Fruit fly (Drosophila melanogaster) whole organism, embryonic: ENCODE measurements around the gene lin-52.

Experiments
- Asciz ChIP-seq: fragments of 200-800 bp; sonication (Bioruptor generic); optimal IDR thresholded peaks from 2 replicates; lab custom pipeline; 2017; ENCODE audit warnings: missing biosample characterization, mild to moderate bottlenecking, missing genetic modification characterization, missing genetic modification reagents
- Atf6 ChIP-seq: fragments of 200-800 bp; sonication (Bioruptor generic); IDR thresholded peaks from 2 replicates; pipeline ENCODE4 v1.3.6; 2022; ENCODE audit warnings: missing biosample characterization, missing genetic modification characterization
- Awh ChIP-seq: fragments of 200-800 bp; sonication (Bioruptor generic); IDR thresholded peaks from 2 replicates; pipeline ENCODE4, ENCODE4 v1.3.6; 2022; ENCODE audit warnings: missing biosample characterization, missing genetic modification characterization
- BtbVII ChIP-seq: fragments of 200-800 bp; sonication (Bioruptor generic); optimal IDR thresholded peaks from 3 replicates; lab custom pipeline; 2017; ENCODE audit warnings: missing biosample characterization, mild to moderate bottlenecking, missing genetic modification characterization
- CG10147 ChIP-seq: fragments of 200-800 bp; sonication (Bioruptor generic); optimal IDR thresholded peaks from 2 replicates; lab custom pipeline; 2019; ENCODE audit warnings: missing biosample characterization, mild to moderate bottlenecking, missing genetic modification characterization, moderate library complexity
- CG10209 ChIP-seq: fragments of 200-800 bp; sonication (Bioruptor generic); optimal IDR thresholded peaks from 3 replicates; lab custom pipeline; 2017; ENCODE audit warnings: missing biosample characterization, mild to moderate bottlenecking, missing genetic modification characterization, missing genetic modification reagents
- CG10366 ChIP-seq: fragments of 200-800 bp; sonication (Bioruptor generic); IDR thresholded peaks from 2 replicates; pipeline ENCODE4 v1.3.6; 2022; ENCODE audit warnings: missing biosample characterization, missing genetic modification characterization
- CG11560 ChIP-seq: fragments of 200-800 bp; sonication (Bioruptor generic); IDR thresholded peaks from 3 replicates; pipeline ENCODE4 v1.3.6; 2022; ENCODE audit warnings: missing biosample characterization, missing genetic modification characterization
- CG14667 ChIP-seq: fragments of 200-800 bp; sonication (Bioruptor generic); IDR thresholded peaks from 2 replicates; pipeline ENCODE4 v1.3.6; 2022; ENCODE audit warnings: missing biosample characterization, missing genetic modification characterization
- CG15479 ChIP-seq: fragments of 200-800 bp; sonication (Bioruptor generic); optimal IDR thresholded peaks from 3 replicates; lab custom pipeline; 2019; ENCODE audit warnings: missing biosample characterization, mild to moderate bottlenecking, missing genetic modification characterization, moderate library complexity
- CG16813 ChIP-seq: fragments of 200-800 bp; sonication (Bioruptor generic); IDR thresholded peaks from 3 replicates; pipeline ENCODE4 v1.3.6; 2022; ENCODE audit warnings: missing biosample characterization, missing genetic modification characterization; ENCODE audit not compliant: partially characterized antibody
- CG16863 ChIP-seq: fragments of 200-800 bp; sonication (Bioruptor generic); optimal IDR thresholded peaks from 3 replicates; lab custom pipeline; 2016; ENCODE audit warnings: missing biosample characterization, missing genetic modification characterization
- CG17829 ChIP-seq: fragments of 200-800 bp; optimal IDR thresholded peaks from 2 replicates; lab custom pipeline; 2019; ENCODE audit warnings: missing biosample characterization, mild to moderate bottlenecking, missing genetic modification characterization, moderate library complexity
- CG34376 ChIP-seq: fragments of 200-800 bp; sonication (Bioruptor generic); optimal IDR thresholded peaks from 2 replicates; lab custom pipeline; 2018; ENCODE audit warnings: missing biosample characterization, mild to moderate bottlenecking, missing genetic modification characterization
- CG34422 ChIP-seq: fragments of 200-800 bp; sonication (Bioruptor generic); IDR thresholded peaks from 3 replicates; pipeline ENCODE4 v1.3.6; 2022; ENCODE audit warnings: missing biosample characterization, missing genetic modification characterization
- CG3726 ChIP-seq: fragments of 200-800 bp; sonication (Bioruptor generic); IDR thresholded peaks from 3 replicates; pipeline ENCODE4, ENCODE4 v1.3.6; 2022; ENCODE audit warnings: missing biosample characterization, missing genetic modification characterization
- CG3847 ChIP-seq: fragments of 200-800 bp; sonication (Bioruptor generic); IDR thresholded peaks from 2 replicates; pipeline ENCODE4 v1.3.6; 2022; ENCODE audit warnings: missing biosample characterization, missing genetic modification characterization
- CG7357 ChIP-seq: fragments of 200-800 bp; sonication (Bioruptor generic); IDR thresholded peaks from 3 replicates; pipeline ENCODE4 v1.3.6; 2022; ENCODE audit warnings: missing biosample characterization, missing genetic modification characterization
- CG7372 ChIP-seq: fragments of 200-800 bp; sonication (Bioruptor generic); IDR thresholded peaks from 2 replicates; pipeline ENCODE4 v1.3.6; 2022; ENCODE audit warnings: missing biosample characterization, missing genetic modification characterization
- CG8089 ChIP-seq: fragments of 200-800 bp; sonication (Bioruptor generic); optimal IDR thresholded peaks from 3 replicates; lab custom pipeline; 2016; ENCODE audit warnings: missing biosample characterization, missing genetic modification characterization
- CG8359 ChIP-seq: fragments of 200-800 bp; sonication (Bioruptor generic); optimal IDR thresholded peaks from 2 replicates; lab custom pipeline; 2017; ENCODE audit warnings: missing biosample characterization, mild to moderate bottlenecking, missing genetic modification characterization, borderline replicate concordance
- CG8765 ChIP-seq: fragments of 200-800 bp; sonication (Bioruptor generic); IDR thresholded peaks from 2 replicates; pipeline ENCODE4 v1.3.6; 2022; ENCODE audit warnings: missing biosample characterization, missing genetic modification characterization
- CG9797 ChIP-seq: fragments of 200-800 bp; sonication (Bioruptor generic); optimal IDR thresholded peaks from 3 replicates; lab custom pipeline; 2018; ENCODE audit warnings: missing biosample characterization, mild to moderate bottlenecking, missing genetic modification characterization
- CHES-1-like ChIP-seq: fragments of 200-800 bp; sonication (Bioruptor generic); optimal IDR thresholded peaks from 2 replicates; lab custom pipeline; 2016; ENCODE audit warnings: missing biosample characterization, missing genetic modification characterization
- CoRest ChIP-seq: fragments of 200-800 bp; sonication (Bioruptor generic); optimal IDR thresholded peaks from 3 replicates; lab custom pipeline; 2018; ENCODE audit warnings: missing biosample characterization, mild to moderate bottlenecking, missing genetic modification characterization, moderate library complexity
- Dad ChIP-seq: fragments of 200-800 bp; sonication (Bioruptor generic); optimal IDR thresholded peaks from 3 replicates; lab custom pipeline; 2016; ENCODE audit warnings: missing biosample characterization, missing genetic modification characterization
- Dbx ChIP-seq: fragments of 200-800 bp; sonication (Bioruptor generic); IDR thresholded peaks from 3 replicates; pipeline ENCODE4 v1.3.6; 2022; ENCODE audit warnings: missing biosample characterization, missing genetic modification characterization
- Dip2 ChIP-seq: fragments of 200-800 bp; sonication (Bioruptor generic); IDR thresholded peaks from 2 replicates; pipeline ENCODE4 v1.3.6; 2022; ENCODE audit warnings: missing biosample characterization, missing genetic modification characterization
- Drgx ChIP-seq: fragments of 200-800 bp; sonication (Bioruptor generic); IDR thresholded peaks from 2 replicates; pipeline ENCODE4 v1.3.6; 2022; ENCODE audit warnings: missing biosample characterization, missing genetic modification characterization
- HLH3B ChIP-seq: fragments of 200-800 bp; sonication (Bioruptor generic); IDR thresholded peaks from 2 replicates; pipeline ENCODE4 v1.3.6; 2022; ENCODE audit warnings: missing biosample characterization, missing genetic modification characterization
- HLH4C ChIP-seq: fragments of 200-800 bp; sonication (Bioruptor generic); IDR thresholded peaks from 3 replicates; pipeline ENCODE4 v1.3.6; 2022; ENCODE audit warnings: missing biosample characterization, missing genetic modification characterization; ENCODE audit not compliant: partially characterized antibody
- Nf-YA ChIP-seq: fragments of 200-800 bp; sonication (Bioruptor generic); IDR thresholded peaks from 2 replicates; pipeline ENCODE4 v1.3.6; 2022; ENCODE audit warnings: missing biosample characterization, missing genetic modification characterization
- Side ChIP-seq: fragments of 200-800 bp; sonication (Bioruptor generic); optimal IDR thresholded peaks from 2 replicates; lab custom pipeline; 2016; ENCODE audit warnings: missing biosample characterization, missing genetic modification characterization
- Six4 ChIP-seq: fragments of 200-800 bp; sonication (Bioruptor generic); optimal IDR thresholded peaks from 2 replicates; lab custom pipeline; 2016; ENCODE audit warnings: missing biosample characterization, missing genetic modification characterization
- Stat92E ChIP-seq, 3 experiments: fragments of >200 bp in 2 of 3; fragments of 200-800 bp in 1 of 3; sonication (Bioruptor generic) in 1 of 3; optimal IDR thresholded peaks; 2 replicates each; lab custom pipeline; 2017 to 2019; ENCODE audit warnings: missing biosample characterization in 3 of 3, missing genetic modification characterization in 3 of 3, mild to moderate bottlenecking in 1 of 3, moderate library complexity in 1 of 3
- Tbp ChIP-seq: fragments of >200 bp; optimal IDR thresholded peaks from 2 replicates; lab custom pipeline; 2018; ENCODE audit warnings: missing biosample characterization, missing genetic modification characterization
- Usf ChIP-seq: fragments of 200-800 bp; sonication (Bioruptor generic); optimal IDR thresholded peaks from 2 replicates; lab custom pipeline; 2017; ENCODE audit warnings: missing genotype, missing biosample characterization, missing genetic modification characterization
- ato ChIP-seq: fragments of 200-800 bp; sonication (Bioruptor generic); IDR thresholded peaks from 2 replicates; pipeline ENCODE4 v1.3.6; 2022; ENCODE audit warnings: missing biosample characterization, missing genetic modification characterization; ENCODE audit not compliant: partially characterized antibody
- ewg ChIP-seq: fragments of 200-800 bp; sonication (Bioruptor generic); optimal IDR thresholded peaks from 3 replicates; lab custom pipeline; 2017; ENCODE audit warnings: mild to moderate bottlenecking, missing biosample characterization, missing genetic modification reagents, missing genetic modification characterization
- h ChIP-seq: fragments of >200 bp; optimal IDR thresholded peaks from 2 replicates; lab custom pipeline; 2017
- luna ChIP-seq: fragments of 200-800 bp; sonication (Bioruptor generic); optimal IDR thresholded peaks from 2 replicates; lab custom pipeline; 2016; ENCODE audit warnings: missing biosample characterization, missing genetic modification characterization
- oc ChIP-seq: fragments of 200-800 bp; sonication (Bioruptor generic); optimal IDR thresholded peaks from 2 replicates; lab custom pipeline; 2018; ENCODE audit warnings: missing biosample characterization, mild to moderate bottlenecking, missing genetic modification characterization, moderate library complexity
- org-1 ChIP-seq: fragments of 200-800 bp; sonication (Bioruptor generic); optimal IDR thresholded peaks from 2 replicates; lab custom pipeline; 2017; ENCODE audit warnings: missing biosample characterization, missing genetic modification characterization
- otp ChIP-seq: fragments of 200-800 bp; sonication (Bioruptor generic); IDR thresholded peaks from 3 replicates; pipeline ENCODE4, ENCODE4 v1.3.6; 2022; ENCODE audit warnings: missing biosample characterization, missing genetic modification characterization
- ranshi ChIP-seq: fragments of 200-800 bp; sonication (Bioruptor generic); IDR thresholded peaks from 2 replicates; pipeline ENCODE4 v1.3.6; 2022; ENCODE audit warnings: missing biosample characterization, missing genetic modification characterization
- run ChIP-seq: fragments of 200-800 bp; sonication (Bioruptor generic); optimal IDR thresholded peaks from 3 replicates; lab custom pipeline; 2018; ENCODE audit warnings: missing biosample characterization, mild to moderate bottlenecking, missing genetic modification characterization
- shn ChIP-seq: fragments of 200-800 bp; sonication (Bioruptor generic); optimal IDR thresholded peaks from 3 replicates; lab custom pipeline; 2016; ENCODE audit warnings: missing biosample characterization, missing genetic modification characterization
- stc ChIP-seq: fragments of 200-800 bp; sonication (Bioruptor generic); IDR thresholded peaks from 2 replicates; pipeline ENCODE4 v1.3.6; 2022; ENCODE audit warnings: missing biosample characterization, missing genetic modification characterization
- trem ChIP-seq: fragments of 200-800 bp; optimal IDR thresholded peaks from 3 replicates; lab custom pipeline; 2019; ENCODE audit warnings: missing biosample characterization, mild to moderate bottlenecking, missing genetic modification characterization, moderate library complexity
- tup ChIP-seq: fragments of 200-800 bp; sonication (Bioruptor generic); optimal IDR thresholded peaks from 2 replicates; lab custom pipeline; 2016; ENCODE audit warnings: missing biosample characterization, mild to moderate bottlenecking, missing genetic modification characterization, moderate library complexity
- usp ChIP-seq: fragments of >200 bp; optimal IDR thresholded peaks from 2 replicates; lab custom pipeline; 2017; ENCODE audit warnings: missing biosample characterization, missing genetic modification characterization

lin-52 gene

dm6 chrX:5737676-5738220 is 17.0 kb downstream of the lin-52 start, which contains the start of gene Snx27 (continued):
- no peak for TF ChIP-seq usp
- peak; percentile 71; the same call in 2 of the 3 replicates for TF ChIP-seq CG11560 (tag; lab: Robert Waterston, UW)
- no peak for TF ChIP-seq Drgx (GFP tag; lab: Robert Waterston, UW)
- no peak for TF ChIP-seq CG8765
- peak; percentile 34; the same call in 1 of the 2 replicates for TF ChIP-seq HLH3B
- TF ChIP-seq CHES-1-like (GFP tag; lab: Kevin White, UChicago) = peak; percentile 70
- TF ChIP-seq CG10147 (GFP tag; lab: Kevin White, UChicago) = no peak
- no peak for TF ChIP-seq Nf-YA
- no peak for TF ChIP-seq stc (GFP tag; lab: Robert Waterston, UW)
- TF ChIP-seq CG9797 = peak; percentile 94
- TF ChIP-seq Side (GFP tag; lab: Kevin White, UChicago) = peak; percentile 30
- TF ChIP-seq CG7357 = no peak
- no peak for TF ChIP-seq CG3726 (GFP tag; lab: Robert Waterston, UW)
- peak; percentile 25 for TF ChIP-seq tup (GFP tag; lab: Kevin White, UChicago)
- TF ChIP-seq CoRest = peak; percentile 53
- TF ChIP-seq luna (GFP tag; lab: Kevin White, UChicago) = peak; percentile 60
- peak; percentile 23 for TF ChIP-seq ewg (GFP tag; lab: Kevin White, UChicago)
- peak; percentile 15 for TF ChIP-seq CG34376 (GFP tag; lab: Kevin White, UChicago)
- peak; percentile 37 for TF ChIP-seq shn
- peak; percentile 18 for TF ChIP-seq CG16863 (GFP tag; lab: Kevin White, UChicago)
- TF ChIP-seq CG8089 = no peak
- TF ChIP-seq HLH4C (GFP tag; lab: Robert Waterston, UW) = peak; percentile 99
- TF ChIP-seq org-1 (GFP tag; lab: Kevin White, UChicago) = no peak
- TF ChIP-seq Atf6 (GFP tag; lab: Robert Waterston, UW) = 0 out of 2 replicates have a peak, but pooled peaks have one; percentile 8
- peak in 1 of 3 experiments; percentile 65 for TF ChIP-seq Stat92E (GFP tag; optimal IDR thresholded peaks at IDR 0.05; lab: Kevin White, UChicago)
- TF ChIP-seq Dad (GFP tag; lab: Kevin White, UChicago) = peak; percentile 45
- peak; percentile 100 for TF ChIP-seq CG16813 (GFP tag; lab: Robert Waterston, UW)
- peak; percentile 87 for TF ChIP-seq CG3847
- no peak for TF ChIP-seq CG14667 (GFP tag; lab: Robert Waterston, UW)
- no peak for TF ChIP-seq Usf
- no peak for TF ChIP-seq Six4 (GFP tag; lab: Kevin White, UChicago)
- TF ChIP-seq otp (GFP tag; lab: Robert Waterston, UW) = peak; percentile 9; the same call in 1 of the 3 replicates
- 0 out of 2 replicates have a peak, but pooled peaks have one; percentile 6 for TF ChIP-seq ranshi (GFP tag; lab: Robert Waterston, UW)
- peak; percentile 5 for TF ChIP-seq CG15479 (GFP tag; lab: Kevin White, UChicago)
- TF ChIP-seq CG10366 (GFP tag; lab: Robert Waterston, UW) = peak; percentile 22; the same call in 1 of the 2 replicates
- no peak for TF ChIP-seq run (tag; lab: Kevin White, UChicago)
- TF ChIP-seq trem (tag; lab: Kevin White, UChicago) = peak; percentile 81
- TF ChIP-seq CG10209 (GFP tag; lab: Kevin White, UChicago) = peak; percentile 7
- no peak for TF ChIP-seq CG7372 (GFP tag; lab: Robert Waterston, UW)
- TF ChIP-seq Dip2 (GFP tag; lab: Robert Waterston, UW) = no peak
- no peak for TF ChIP-seq BtbVII (GFP tag; lab: Kevin White, UChicago)
- no peak for TF ChIP-seq CG8359 (GFP tag; lab: Kevin White, UChicago)
- TF ChIP-seq ato (GFP tag; lab: Robert Waterston, UW) = peak; percentile 100
- no peak for TF ChIP-seq Tbp (GFP tag; lab: Kevin White, UChicago)
- TF ChIP-seq Dbx = peak; percentile 84
- no peak for TF ChIP-seq Awh (GFP tag; lab: Robert Waterston, UW)
- TF ChIP-seq CG34422 (GFP tag; lab: Robert Waterston, UW) = peak; percentile 37; the same call in 1 of the 3 replicates
- TF ChIP-seq oc (tag; lab: Kevin White, UChicago) = peak; percentile 47
- no peak for TF ChIP-seq h (lab: Kevin White, UChicago)
- TF ChIP-seq CG17829 (tag; lab: Kevin White, UChicago) = peak; percentile 57
- TF ChIP-seq Asciz (GFP tag; lab: Kevin White, UChicago) = no peak
